Fruit fly (Drosophila melanogaster) whole organism, embryonic: Measurements from ENCODE around the gene CRAT.
A peak's percentile ranks its signal among the peaks of the same experiment; 100 is the strongest.

Source experiments
- Atf6 ChIP-seq: fragments of 200-800 bp; sonication (Bioruptor generic); IDR thresholded peaks from 2 replicates; pipeline ENCODE4 v1.3.6; 2022; ENCODE audit warnings: missing biosample characterization, missing genetic modification characterization
- B-H2 ChIP-seq: fragments of 200-800 bp; sonication (Bioruptor generic); optimal IDR thresholded peaks from 2 replicates; lab custom pipeline; 2018; ENCODE audit warnings: missing biosample characterization, mild to moderate bottlenecking, missing genetic modification characterization
- CG11504 ChIP-seq: fragments of 200-800 bp; sonication (Bioruptor generic); optimal IDR thresholded peaks from 3 replicates; lab custom pipeline; 2019; ENCODE audit warnings: missing biosample characterization, mild to moderate bottlenecking, missing genetic modification characterization, moderate library complexity
- CG13894 ChIP-seq: fragments of 200-800 bp; sonication (Bioruptor generic); optimal IDR thresholded peaks from 3 replicates; lab custom pipeline; 2018; ENCODE audit warnings: missing biosample characterization, mild to moderate bottlenecking, missing genetic modification characterization, moderate library complexity
- CG14050 ChIP-seq: fragments of 200-800 bp; sonication (Bioruptor generic); IDR thresholded peaks from 3 replicates; pipeline ENCODE4 v1.3.6; 2022; ENCODE audit warnings: missing biosample characterization, missing genetic modification characterization
- CG14667 ChIP-seq: fragments of 200-800 bp; sonication (Bioruptor generic); IDR thresholded peaks from 2 replicates; pipeline ENCODE4 v1.3.6; 2022; ENCODE audit warnings: missing biosample characterization, missing genetic modification characterization
- CG15269 ChIP-seq: fragments of 200-800 bp; sonication (Bioruptor generic); optimal IDR thresholded peaks from 2 replicates; lab custom pipeline; 2018; ENCODE audit warnings: missing biosample characterization, mild to moderate bottlenecking, missing genetic modification characterization, moderate library complexity
- CG15601 ChIP-seq: fragments of 200-800 bp; sonication (Bioruptor generic); optimal IDR thresholded peaks from 3 replicates; lab custom pipeline; 2019; ENCODE audit warnings: missing biosample characterization, mild to moderate bottlenecking, missing genetic modification characterization, moderate library complexity
- CG18619 ChIP-seq: fragments of 200-800 bp; sonication (Bioruptor generic); optimal IDR thresholded peaks from 3 replicates; lab custom pipeline; 2017; ENCODE audit warnings: missing biosample characterization, mild to moderate bottlenecking, missing genetic modification characterization
- CG2199 ChIP-seq: fragments of 200-800 bp; sonication (Bioruptor generic); IDR thresholded peaks from 3 replicates; pipeline ENCODE4 v1.3.6; 2022; ENCODE audit warnings: missing biosample characterization, missing genetic modification characterization
- CG2875 ChIP-seq: fragments of 200-800 bp; sonication (Bioruptor generic); optimal IDR thresholded peaks from 2 replicates; lab custom pipeline; 2017; ENCODE audit warnings: missing biosample characterization, mild to moderate bottlenecking, missing genetic modification characterization, missing genetic modification reagents
- CG32772 ChIP-seq: fragments of 200-800 bp; sonication (Bioruptor generic); IDR thresholded peaks from 2 replicates; pipeline ENCODE4 v1.3.6; 2022; ENCODE audit warnings: missing biosample characterization, missing genetic modification characterization
- CG3407 ChIP-seq: fragments of 200-800 bp; sonication (Bioruptor generic); optimal IDR thresholded peaks from 2 replicates; lab custom pipeline; 2018; ENCODE audit warnings: missing biosample characterization, mild to moderate bottlenecking, missing genetic modification characterization
- CG4617 ChIP-seq: fragments of 200-800 bp; sonication (Bioruptor generic); optimal IDR thresholded peaks from 3 replicates; lab custom pipeline; 2016; ENCODE audit warnings: missing biosample characterization, missing genetic modification characterization, borderline replicate concordance
- CG4730 ChIP-seq: fragments of 200-800 bp; sonication (Bioruptor generic); IDR thresholded peaks from 2 replicates; pipeline ENCODE4 v1.3.6; 2022; ENCODE audit warnings: missing biosample characterization, missing genetic modification characterization
- CG8290 ChIP-seq, 3 experiments: fragments of 200-800 bp; sonication (Bioruptor generic); optimal IDR thresholded peaks; 2 replicates each; lab custom pipeline; 2016 to 2019; ENCODE audit warnings: missing biosample characterization in 3 of 3, missing genetic modification characterization in 3 of 3, mild to moderate bottlenecking in 2 of 3, moderate library complexity in 1 of 3
- CG8924 ChIP-seq: fragments of 200-800 bp; optimal IDR thresholded peaks from 3 replicates; lab custom pipeline; 2019; ENCODE audit warnings: missing biosample characterization, mild to moderate bottlenecking, missing genetic modification characterization, moderate library complexity
- ERR ChIP-seq: fragments of 200-800 bp; sonication (Bioruptor generic); optimal IDR thresholded peaks from 2 replicates; lab custom pipeline; 2016; ENCODE audit warnings: missing biosample characterization, missing genetic modification characterization
- Fer3 ChIP-seq: fragments of 200-800 bp; sonication (Bioruptor generic); optimal IDR thresholded peaks from 2 replicates; lab custom pipeline; 2018; ENCODE audit warnings: missing biosample characterization, mild to moderate bottlenecking, missing genetic modification characterization, moderate library complexity
- Hr51 ChIP-seq, 2 experiments: fragments of 200-800 bp; sonication (Bioruptor generic); optimal IDR thresholded peaks; 2 replicates in 1 of 2; 3 replicates in 1 of 2; lab custom pipeline; 2016 to 2018; ENCODE audit warnings: missing biosample characterization in 2 of 2, missing genetic modification characterization in 2 of 2, mild to moderate bottlenecking in 1 of 2, moderate library complexity in 1 of 2
- Hr78 ChIP-seq, 2 experiments: fragments of 200-800 bp in 1 of 2; fragments of >200 bp in 1 of 2; sonication (Bioruptor generic) in 1 of 2; optimal IDR thresholded peaks; 2 replicates each; lab custom pipeline; 2017 to 2019; ENCODE audit warnings: missing biosample characterization in 2 of 2, missing genetic modification characterization in 2 of 2, mild to moderate bottlenecking in 1 of 2, moderate library complexity in 1 of 2
- Pdp1 ChIP-seq, 2 experiments: fragments of 200-800 bp; sonication (Bioruptor generic); optimal IDR thresholded peaks; 3 replicates each; lab custom pipeline; 2016; ENCODE audit warnings: missing biosample characterization in 2 of 2, missing genetic modification characterization in 2 of 2, mild to moderate bottlenecking in 1 of 2, moderate library complexity in 1 of 2
- Ptx1 ChIP-seq: fragments of 200-800 bp; sonication (Bioruptor generic); IDR thresholded peaks from 2 replicates; pipeline ENCODE4 v1.3.6; 2022; ENCODE audit warnings: missing biosample characterization, missing genetic modification characterization
- abd-A ChIP-seq: fragments of 200-800 bp; sonication (Bioruptor generic); optimal IDR thresholded peaks from 3 replicates; lab custom pipeline; 2019; ENCODE audit warnings: missing biosample characterization, mild to moderate bottlenecking, missing genetic modification characterization, moderate library complexity
- ara ChIP-seq: fragments of 200-800 bp; sonication (Bioruptor generic); IDR thresholded peaks from 2 replicates; pipeline ENCODE4 v1.3.6; 2022; ENCODE audit warnings: missing biosample characterization, missing genetic modification characterization
- bab2 ChIP-seq: fragments of 200-800 bp; sonication (Bioruptor generic); optimal IDR thresholded peaks from 2 replicates; lab custom pipeline; 2016; ENCODE audit warnings: missing biosample characterization, missing genetic modification characterization
- bcd ChIP-seq: fragments of 200-800 bp; sonication (Bioruptor generic); optimal IDR thresholded peaks from 2 replicates; lab custom pipeline; 2017; ENCODE audit warnings: missing biosample characterization, mild to moderate bottlenecking, missing genetic modification characterization
- bowl ChIP-seq: fragments of 200-800 bp; sonication (Bioruptor generic); IDR thresholded peaks from 2 replicates; pipeline ENCODE4 v1.3.6; 2022; ENCODE audit warnings: missing biosample characterization, missing genetic modification characterization
- chm ChIP-seq: fragments of 200-800 bp; sonication (Bioruptor generic); IDR thresholded peaks from 2 replicates; pipeline ENCODE4 v1.3.6; 2022; ENCODE audit warnings: missing biosample characterization, missing genetic modification characterization
- ci ChIP-seq: fragments of 200-800 bp; sonication (Bioruptor generic); IDR thresholded peaks from 3 replicates; pipeline ENCODE4 v1.3.6; 2022; ENCODE audit warnings: missing biosample characterization, missing genetic modification characterization
- croc ChIP-seq: fragments of 200-800 bp; sonication (Bioruptor generic); conservative IDR thresholded peaks from 3 replicates; pipeline ENCODE4 v1.3.6; 2022; ENCODE audit warnings: missing biosample characterization, missing genetic modification characterization
- crol ChIP-seq: fragments of 200-800 bp; sonication (Bioruptor generic); IDR thresholded peaks from 2 replicates; pipeline ENCODE4 v1.3.6; 2022; ENCODE audit warnings: missing biosample characterization, missing genetic modification characterization
- dmrt99B ChIP-seq: fragments of 200-800 bp; sonication (Bioruptor generic); optimal IDR thresholded peaks from 2 replicates; lab custom pipeline; 2018; ENCODE audit warnings: missing biosample characterization, mild to moderate bottlenecking, missing genetic modification characterization, moderate library complexity
- dysf ChIP-seq: fragments of 200-800 bp; sonication (Bioruptor generic); IDR thresholded peaks from 3 replicates; pipeline ENCODE4 v1.3.6; 2022; ENCODE audit warnings: missing biosample characterization, missing genetic modification characterization
- ftz-f1 ChIP-seq: fragments of 200-800 bp; sonication (Bioruptor generic); optimal IDR thresholded peaks from 2 replicates; lab custom pipeline; 2016; ENCODE audit warnings: missing biosample characterization, missing genetic modification characterization
- gem ChIP-seq: fragments of 200-800 bp; sonication (Bioruptor generic); optimal IDR thresholded peaks from 2 replicates; lab custom pipeline; 2019; ENCODE audit warnings: missing biosample characterization, mild to moderate bottlenecking, missing genetic modification characterization, moderate library complexity
- lbe ChIP-seq: fragments of 200-800 bp; sonication (Bioruptor generic); optimal IDR thresholded peaks from 2 replicates; lab custom pipeline; 2016; ENCODE audit warnings: missing biosample characterization, mild to moderate bottlenecking, missing genetic modification characterization
- mirr ChIP-seq: fragments of 200-800 bp; sonication (Bioruptor generic); optimal IDR thresholded peaks from 3 replicates; lab custom pipeline; 2018; ENCODE audit warnings: missing biosample characterization, mild to moderate bottlenecking, missing genetic modification characterization
- nau ChIP-seq: fragments of 200-800 bp; sonication (Bioruptor generic); optimal IDR thresholded peaks from 3 replicates; lab custom pipeline; 2017; ENCODE audit warnings: missing biosample characterization, mild to moderate bottlenecking, missing genetic modification characterization, missing genetic modification reagents
- pum ChIP-seq: fragments of 200-800 bp; sonication (Bioruptor generic); optimal IDR thresholded peaks from 2 replicates; lab custom pipeline; 2016; ENCODE audit warnings: missing biosample characterization, missing genetic modification characterization
- salm ChIP-seq: fragments of 200-800 bp; sonication (Bioruptor generic); optimal IDR thresholded peaks from 2 replicates; lab custom pipeline; 2018; ENCODE audit warnings: missing biosample characterization, mild to moderate bottlenecking, missing genetic modification characterization
- sd ChIP-seq: fragments of 200-800 bp; sonication (Bioruptor generic); optimal IDR thresholded peaks from 3 replicates; lab custom pipeline; 2018; ENCODE audit warnings: missing biosample characterization, mild to moderate bottlenecking, missing genetic modification characterization, moderate library complexity
- sr ChIP-seq: fragments of 200-800 bp; sonication (Bioruptor generic); IDR thresholded peaks from 3 replicates; pipeline ENCODE4 v1.3.6; 2022; ENCODE audit warnings: missing biosample characterization, missing genetic modification characterization
- stwl ChIP-seq: fragments of 200-800 bp; sonication (Bioruptor generic); optimal IDR thresholded peaks from 3 replicates; lab custom pipeline; 2018; ENCODE audit warnings: missing biosample characterization, mild to moderate bottlenecking, missing genetic modification characterization, moderate library complexity
- tgo ChIP-seq: fragments of 200-800 bp; sonication (Bioruptor generic); IDR thresholded peaks from 3 replicates; pipeline ENCODE4 v1.3.6; 2022; ENCODE audit warnings: missing biosample characterization, missing genetic modification characterization
- tin ChIP-seq: fragments of 200-800 bp; sonication (Bioruptor generic); optimal IDR thresholded peaks from 3 replicates; lab custom pipeline; 2016; ENCODE audit warnings: missing biosample characterization, missing genetic modification characterization
- twi ChIP-seq: fragments of 200-800 bp; optimal IDR thresholded peaks from 2 replicates; lab custom pipeline; 2019; ENCODE audit warnings: missing biosample characterization, mild to moderate bottlenecking, missing genetic modification characterization, moderate library complexity

The CRAT gene

dm6 chr3R:6400710-6401521, 25.1 kb upstream of the CRAT start (continued):
- no peak for TF ChIP-seq CG14667 (GFP tag; lab: Robert Waterston, UW)
- TF ChIP-seq ci (GFP tag; lab: Robert Waterston, UW) = peak; percentile 11; the same call in 1 of the 3 replicates
- TF ChIP-seq bab2 (GFP tag; lab: Kevin White, UChicago) = peak; percentile 7
- TF ChIP-seq mirr (GFP tag; lab: Kevin White, UChicago) = peak; percentile 60
- no peak for TF ChIP-seq pum
- TF ChIP-seq CG15269 (tag; lab: Kevin White, UChicago) = peak; percentile 26
- TF ChIP-seq Atf6 (GFP tag; lab: Robert Waterston, UW) = 0 out of 2 replicates have a peak, but pooled peaks have one; percentile 11
- peak; percentile 22 for TF ChIP-seq CG2875
- peak; percentile 52 for TF ChIP-seq salm (tag; lab: Kevin White, UChicago)
- TF ChIP-seq Fer3 = peak; percentile 33
- TF ChIP-seq CG8924 (tag; lab: Kevin White, UChicago) = peak; percentile 41
- peak; percentile 49 for TF ChIP-seq nau (GFP tag; lab: Kevin White, UChicago)
- peak; percentile 79 for TF ChIP-seq sd (tag; lab: Kevin White, UChicago)
- peak; percentile 29 for TF ChIP-seq CG13894 (tag; lab: Kevin White, UChicago)
- TF ChIP-seq abd-A (tag; lab: Kevin White, UChicago) = peak; percentile 59
- TF ChIP-seq B-H2 (GFP tag; lab: Kevin White, UChicago) = peak; percentile 4
- TF ChIP-seq bcd (GFP tag; lab: Kevin White, UChicago) = no peak
- TF ChIP-seq CG11504 (tag; lab: Kevin White, UChicago) = peak; percentile 31
- TF ChIP-seq CG15601 (tag; lab: Kevin White, UChicago) = peak; percentile 25
- peak; percentile 3 for TF ChIP-seq gem (tag; lab: Kevin White, UChicago)
- TF ChIP-seq CG8290 (GFP tag; optimal IDR thresholded peaks at IDR 0.05; lab: Kevin White, UChicago) = no peak
- peak in 1 of 2 experiments; percentile 2 for TF ChIP-seq CG8290 (tag; optimal IDR thresholded peaks at IDR 0.05; lab: Kevin White, UChicago)
- no peak for TF ChIP-seq CG4617
- peak; percentile 40 for TF ChIP-seq dmrt99B (tag; lab: Kevin White, UChicago)
- TF ChIP-seq CG18619 = peak; percentile 18
- peak; percentile 17 for TF ChIP-seq CG3407 (GFP tag; lab: Kevin White, UChicago)
- TF ChIP-seq lbe (GFP tag; lab: Kevin White, UChicago) = peak; percentile 26
- no peak for TF ChIP-seq crol (GFP tag; lab: Robert Waterston, UW)
- TF ChIP-seq bowl (GFP tag; lab: Robert Waterston, UW) = no peak

dm6 chr3R:6399752-6400151, 23.9 kb upstream of the CRAT start:
- TF ChIP-seq twi (tag; lab: Kevin White, UChicago) (peak; percentile 73), CG2199 (GFP tag; lab: Robert Waterston, UW) (0 out of 3 replicates have a peak, but pooled peaks have one; percentile 1), Pdp1 (GFP tag; optimal IDR thresholded peaks at IDR 0.05; lab: Kevin White, UChicago) (peak in 1 of 2 experiments; percentile 38), ERR (no peak), chm (GFP tag; lab: Robert Waterston, UW) (no peak), stwl (tag; lab: Kevin White, UChicago) (no peak), croc (GFP tag; lab: Robert Waterston, UW) (no peak), dysf (GFP tag; lab: Robert Waterston, UW) (no peak), Ptx1 (no peak), CG4730 (GFP tag; lab: Robert Waterston, UW) (no peak), tin (GFP tag; lab: Kevin White, UChicago) (no peak), tgo (GFP tag; lab: Robert Waterston, UW) (no peak), CG14050 (GFP tag; lab: Robert Waterston, UW) (no peak), sr (GFP tag; lab: Robert Waterston, UW) (peak; percentile 96), ara (no peak), Hr78 (GFP tag; optimal IDR thresholded peaks at IDR 0.05; lab: Kevin White, UChicago) (peak in 1 of 2 experiments; percentile 60), CG32772 (GFP tag; lab: Robert Waterston, UW) (no peak), ftz-f1 (GFP tag; lab: Kevin White, UChicago) (peak; percentile 13), Hr51 (GFP tag; optimal IDR thresholded peaks at IDR 0.05; lab: Kevin White, UChicago) (no peak)
